Fruit fly (Drosophila melanogaster) whole organism, adult: ENCODE results near the gene CG12713.

Experiments used
- CG11617 ChIP-seq: fragments of 200-800 bp; sonication (Bioruptor generic); optimal IDR thresholded peaks from 2 replicates; lab custom pipeline; 2017; ENCODE audit warnings: mild to moderate bottlenecking, missing biosample characterization, missing genetic modification reagents, missing genetic modification characterization
- CG12768 ChIP-seq: fragments of 200-800 bp; sonication (Bioruptor generic); optimal IDR thresholded peaks from 2 replicates; lab custom pipeline; 2017; ENCODE audit warnings: missing biosample characterization, missing genetic modification characterization, mild to moderate bottlenecking, moderate library complexity, missing genetic modification reagents
- CG14711 ChIP-seq: fragments of 200-800 bp; sonication (Bioruptor generic); optimal IDR thresholded peaks from 2 replicates; lab custom pipeline; 2018; ENCODE audit warnings: missing biosample characterization, mild to moderate bottlenecking, missing genetic modification characterization, moderate library complexity
- CG1620 ChIP-seq: fragments of 200-800 bp; sonication (Bioruptor generic); optimal IDR thresholded peaks from 2 replicates; lab custom pipeline; 2016; ENCODE audit warnings: missing biosample characterization, missing genetic modification characterization
- CG33017 ChIP-seq: fragments of 200-800 bp; sonication (Bioruptor generic); optimal IDR thresholded peaks from 2 replicates; lab custom pipeline; 2018; ENCODE audit warnings: missing biosample characterization, mild to moderate bottlenecking, missing genetic modification characterization, moderate library complexity
- CG5204 ChIP-seq: fragments of 200-800 bp; sonication (Bioruptor generic); optimal IDR thresholded peaks from 2 replicates; lab custom pipeline; 2016; ENCODE audit warnings: missing biosample characterization, missing genetic modification characterization
- CG7045 ChIP-seq: fragments of 200-800 bp; sonication (Bioruptor generic); optimal IDR thresholded peaks from 2 replicates; lab custom pipeline; 2017; ENCODE audit warnings: missing biosample characterization, mild to moderate bottlenecking, missing genetic modification characterization
- CG7101 ChIP-seq: fragments of 200-800 bp; sonication (Bioruptor generic); optimal IDR thresholded peaks from 2 replicates; lab custom pipeline; 2018; ENCODE audit warnings: missing biosample characterization, mild to moderate bottlenecking, missing genetic modification characterization, moderate library complexity
- Clk ChIP-seq: fragments of 200-800 bp; sonication (Bioruptor generic); optimal IDR thresholded peaks from 2 replicates; lab custom pipeline; 2017; ENCODE audit warnings: missing biosample characterization, missing genetic modification characterization
- Crg-1 ChIP-seq: fragments of 200-800 bp; sonication (Bioruptor generic); optimal IDR thresholded peaks from 2 replicates; lab custom pipeline; 2016; ENCODE audit warnings: missing biosample characterization, missing genetic modification characterization
- Hr96 ChIP-seq: fragments of 200-800 bp; sonication (Bioruptor generic); optimal IDR thresholded peaks from 2 replicates; lab custom pipeline; 2016; ENCODE audit warnings: missing biosample characterization, missing genetic modification characterization
- Mnt ChIP-seq: fragments of 200-800 bp; sonication (Bioruptor generic); optimal IDR thresholded peaks from 2 replicates; lab custom pipeline; 2016; ENCODE audit warnings: missing biosample characterization, mild to moderate bottlenecking, missing genetic modification characterization
- bab1 ChIP-seq: fragments of 200-800 bp; sonication (Bioruptor generic); optimal IDR thresholded peaks from 3 replicates; lab custom pipeline; 2019; ENCODE audit warnings: missing biosample characterization, mild to moderate bottlenecking, missing genetic modification characterization, moderate library complexity
- cic ChIP-seq: fragments of 200-800 bp; sonication (Bioruptor generic); optimal IDR thresholded peaks from 2 replicates; lab custom pipeline; 2017; ENCODE audit warnings: missing biosample characterization, mild to moderate bottlenecking, missing genetic modification characterization, moderate library complexity
- cnc ChIP-seq, 2 experiments: fragments of >200 bp; optimal IDR thresholded peaks; 2 replicates each; lab custom pipeline; 2017
- kay ChIP-seq: fragments of 200-800 bp; sonication (Bioruptor generic); peaks from one replicate; lab custom pipeline; 2016; ENCODE audit warnings: missing biosample characterization, missing genetic modification characterization, borderline replicate concordance
- ovo ChIP-seq: fragments of 200-800 bp; sonication (Bioruptor generic); optimal IDR thresholded peaks from 2 replicates; lab custom pipeline; 2016; ENCODE audit warnings: missing biosample characterization, missing genetic modification characterization
- pad ChIP-seq: fragments of 200-800 bp; sonication (Bioruptor generic); optimal IDR thresholded peaks from 3 replicates; lab custom pipeline; 2017; ENCODE audit warnings: missing biosample characterization, missing genetic modification characterization, mild to moderate bottlenecking, moderate library complexity, missing genetic modification reagents
- tj ChIP-seq: fragments of 200-800 bp; sonication (Bioruptor generic); optimal IDR thresholded peaks from 3 replicates; lab custom pipeline; 2017; ENCODE audit warnings: missing biosample characterization, mild to moderate bottlenecking, missing genetic modification characterization, moderate library complexity
- toe ChIP-seq: fragments of 200-800 bp; sonication (Bioruptor generic); optimal IDR thresholded peaks from 2 replicates; lab custom pipeline; 2016; ENCODE audit warnings: missing biosample characterization, missing genetic modification characterization

CG12713 gene

DNA sequence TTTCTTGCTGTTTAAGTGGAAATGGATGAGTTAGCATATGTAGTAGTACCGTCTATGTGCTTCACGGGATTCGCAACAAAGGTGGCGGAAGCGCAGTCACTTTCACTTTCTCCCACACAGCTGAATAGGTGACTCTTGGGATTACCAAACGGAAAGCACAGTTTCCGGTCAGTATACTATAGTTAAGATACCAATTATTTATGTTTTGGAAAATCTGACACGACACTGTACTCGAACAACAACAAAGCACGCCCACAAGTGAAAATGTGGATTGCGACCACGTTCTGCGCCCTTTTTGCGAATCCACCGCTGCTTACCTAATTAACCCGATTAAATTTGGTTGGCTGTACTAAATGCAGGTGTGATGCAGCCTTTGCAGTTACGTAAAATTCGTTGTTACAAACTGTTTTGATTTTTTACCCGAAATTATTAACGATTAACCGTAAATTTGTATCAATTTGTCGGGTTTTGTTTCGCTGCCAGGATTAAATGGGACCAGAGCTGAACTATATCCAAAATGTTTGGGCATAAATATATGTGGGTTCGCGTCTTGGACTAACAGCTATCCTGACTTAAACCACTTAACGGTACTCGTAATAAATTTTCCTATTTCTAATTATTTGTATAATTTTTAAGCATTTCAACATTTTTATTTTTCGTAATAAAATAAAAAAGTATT lies 2.8 kb downstream of the CG12713 start, which contains the start of gene CG18081:
Gene CG18081 (minus strand): TSS at position 512 of the 679 bp plus-strand sequence.
- TF ChIP-seq bab1 (GFP tag; lab: Kevin White, UChicago) = peak; percentile 19
- no peak for TF ChIP-seq CG11617 (GFP tag; lab: Kevin White, UChicago)
- TF ChIP-seq ovo (GFP tag; lab: Kevin White, UChicago) = peak; percentile 78
- no peak for TF ChIP-seq CG7101
- peak; percentile 42 for TF ChIP-seq Mnt (GFP tag; lab: Kevin White, UChicago)

DNA sequence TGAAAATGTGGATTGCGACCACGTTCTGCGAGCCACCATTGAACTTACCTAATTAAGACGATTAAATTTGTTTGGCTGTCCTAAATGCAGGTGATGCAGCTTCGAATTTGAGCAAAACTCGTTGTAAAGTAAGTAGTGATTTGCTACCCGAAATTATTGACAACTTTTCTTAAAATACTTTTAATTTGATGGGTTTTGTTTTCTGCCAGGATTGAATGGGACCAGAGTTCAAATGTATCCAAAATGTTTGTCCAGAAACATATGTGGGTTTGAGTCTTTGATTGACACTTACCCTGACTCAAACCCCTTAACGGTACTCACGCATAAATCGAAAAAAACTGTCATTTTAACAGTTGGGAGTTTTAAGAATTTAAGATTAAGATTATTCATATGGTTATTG lies 4.9 kb downstream of the CG12713 start, which contains the start of gene CG15715:
Gene CG15715 (minus strand): TSS at position 274 of the 400 bp plus-strand sequence.
- peak; percentile 55 for TF ChIP-seq bab1 (GFP tag; lab: Kevin White, UChicago)
- no peak for TF ChIP-seq cnc (optimal IDR thresholded peaks at IDR 0.05; lab: Kevin White, UChicago)
- TF ChIP-seq Mnt (GFP tag; lab: Kevin White, UChicago) = peak; percentile 42
- peak; percentile 78 for TF ChIP-seq ovo (GFP tag; lab: Kevin White, UChicago)

DNA sequence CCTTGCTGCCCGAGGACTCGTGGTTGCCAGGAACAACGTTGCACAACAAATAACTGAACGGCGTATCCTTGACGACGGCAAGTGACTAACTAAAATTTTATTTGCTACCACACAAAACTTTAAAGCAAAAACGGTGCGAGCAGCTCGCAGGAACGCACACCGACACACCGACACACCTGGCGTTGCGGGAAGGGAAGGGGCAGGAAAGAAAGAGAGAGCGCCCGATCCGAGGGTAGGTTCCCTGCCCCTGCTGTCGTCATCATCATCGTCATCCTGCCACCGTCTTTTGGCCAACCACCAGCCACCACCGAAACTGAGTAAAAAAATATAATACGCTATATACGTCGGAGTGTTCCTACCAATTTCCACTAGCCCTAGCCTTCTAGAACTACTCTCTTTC lies 11.7 kb downstream of the CG12713 start, which contains the start of gene meru:
Gene meru (minus strand): TSS at position 101 of the 400 bp plus-strand sequence.
- TF ChIP-seq cic (GFP tag; lab: Kevin White, UChicago) (no peak), CG12768 (no peak), Crg-1 (GFP tag; lab: Kevin White, UChicago) (no peak), Hr96 (GFP tag; lab: Kevin White, UChicago) (no peak), CG33017 (tag; lab: Kevin White, UChicago) (no peak), CG14711 (tag; lab: Kevin White, UChicago) (no peak), toe (GFP tag; lab: Kevin White, UChicago) (no peak), ovo (GFP tag; lab: Kevin White, UChicago) (no peak)

DNA sequence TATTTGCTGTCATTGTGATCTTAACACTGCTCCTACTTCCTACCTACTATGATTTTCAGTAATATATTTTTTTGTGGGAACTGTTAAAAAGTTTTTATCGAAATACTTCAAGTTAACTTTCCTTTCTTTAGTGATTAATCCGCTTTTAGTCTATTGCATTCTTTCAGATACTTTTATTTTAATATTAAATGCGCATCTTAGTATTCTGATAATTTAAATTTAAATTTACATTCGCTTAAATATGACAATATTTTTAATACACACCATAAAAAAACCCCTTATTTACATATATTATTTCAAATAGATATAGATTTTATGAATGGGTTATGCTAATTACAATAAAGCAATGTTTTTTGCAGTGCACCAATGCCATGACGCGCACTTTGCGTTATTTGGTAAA lies 12.3 kb downstream of the CG12713 start:
- no peak for TF ChIP-seq CG33017 (tag; lab: Kevin White, UChicago)
- no peak for TF ChIP-seq Clk (GFP tag; lab: Kevin White, UChicago)
- TF ChIP-seq CG12768 = no peak
- TF ChIP-seq kay (GFP tag; lab: Kevin White, UChicago) = no peak
- TF ChIP-seq bab1 (GFP tag; lab: Kevin White, UChicago) = no peak
- TF ChIP-seq CG14711 (tag; lab: Kevin White, UChicago) = no peak
- no peak for TF ChIP-seq CG7045 (GFP tag; lab: Kevin White, UChicago)
- TF ChIP-seq CG5204 (GFP tag; lab: Kevin White, UChicago) = no peak
- no peak for TF ChIP-seq ovo (GFP tag; lab: Kevin White, UChicago)
- TF ChIP-seq pad (GFP tag; lab: Kevin White, UChicago) = no peak
- TF ChIP-seq toe (GFP tag; lab: Kevin White, UChicago) = no peak
- no peak for TF ChIP-seq cic (GFP tag; lab: Kevin White, UChicago)
- no peak for TF ChIP-seq cnc (optimal IDR thresholded peaks at IDR 0.05; lab: Kevin White, UChicago)
- TF ChIP-seq Mnt (GFP tag; lab: Kevin White, UChicago) = no peak

DNA sequence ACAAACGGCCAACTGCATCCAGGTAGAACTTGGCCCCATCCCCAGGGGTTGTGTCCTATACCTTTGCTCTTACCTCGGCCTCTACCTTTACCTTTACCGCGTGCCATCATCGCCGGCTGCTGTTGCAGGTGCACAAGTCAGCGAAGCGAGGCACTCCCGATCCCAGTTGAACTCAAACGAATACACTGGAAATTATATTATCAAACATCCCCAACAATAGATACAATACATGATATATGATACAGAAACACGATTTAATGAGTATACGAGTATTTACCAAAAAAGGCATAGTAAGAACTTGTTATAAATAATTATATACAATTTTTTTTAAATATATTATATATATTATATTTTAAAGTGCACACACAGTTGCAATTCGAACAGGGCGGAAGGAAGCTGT lies 15.0 kb downstream of the CG12713 start:
- TF ChIP-seq tj (GFP tag; lab: Kevin White, UChicago) = no peak
- TF ChIP-seq kay (GFP tag; lab: Kevin White, UChicago) = no peak
- no peak for TF ChIP-seq CG1620 (GFP tag; lab: Kevin White, UChicago)
- no peak for TF ChIP-seq CG33017 (tag; lab: Kevin White, UChicago)

DNA sequence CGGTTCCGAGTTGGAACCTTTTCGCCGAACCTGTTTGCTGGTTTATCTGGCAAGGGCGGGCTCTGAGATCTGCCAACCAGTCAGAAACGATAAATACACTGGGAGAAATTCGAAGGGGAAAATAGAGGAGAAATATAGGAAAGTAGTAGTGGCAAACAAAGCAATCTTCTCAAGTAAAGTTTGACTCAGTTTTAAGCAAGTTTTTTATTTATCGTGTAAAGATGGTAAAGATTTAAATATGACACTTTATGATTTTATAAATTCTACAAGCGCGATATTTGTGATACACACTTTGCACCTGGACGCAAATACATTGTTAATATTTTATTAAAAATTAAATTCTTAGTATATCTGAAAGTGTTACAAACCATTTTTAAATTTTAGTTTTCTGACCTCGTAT lies 15.4 kb downstream of the CG12713 start:
- TF ChIP-seq ovo (GFP tag; lab: Kevin White, UChicago) (no peak), CG7101 (no peak), cnc (optimal IDR thresholded peaks at IDR 0.05; lab: Kevin White, UChicago) (no peak), tj (GFP tag; lab: Kevin White, UChicago) (no peak), toe (GFP tag; lab: Kevin White, UChicago) (no peak), Clk (GFP tag; lab: Kevin White, UChicago) (no peak), CG33017 (tag; lab: Kevin White, UChicago) (no peak), Mnt (GFP tag; lab: Kevin White, UChicago) (no peak), CG12768 (no peak), pad (GFP tag; lab: Kevin White, UChicago) (no peak), CG7045 (GFP tag; lab: Kevin White, UChicago) (no peak), CG1620 (GFP tag; lab: Kevin White, UChicago) (no peak), CG11617 (GFP tag; lab: Kevin White, UChicago) (no peak), Hr96 (GFP tag; lab: Kevin White, UChicago) (no peak), CG14711 (tag; lab: Kevin White, UChicago) (no peak), CG5204 (GFP tag; lab: Kevin White, UChicago) (no peak), cic (GFP tag; lab: Kevin White, UChicago) (no peak), kay (GFP tag; lab: Kevin White, UChicago) (no peak)
